Fruit fly (Drosophila melanogaster): ENCODE results near the gene Epg5.

Gene Epg5

dm6 chr3R:18795000-18795810 is 36.5 kb upstream of the Epg5 start, which contains the start of gene CG7720 (continued):
- TF ChIP-seq CG18011 (GFP tag; optimal IDR thresholded peaks at IDR 0.05) (no peak), CG6689 (GFP tag; IDR thresholded peaks at IDR 0.05) (0 out of 2 replicates have a peak, but pooled peaks have one; percentile 15), CG6813 (GFP tag; optimal IDR thresholded peaks at IDR 0.05) (no peak), tx (GFP tag; optimal IDR thresholded peaks at IDR 0.05) (peak; percentile 22), CG33557 (GFP tag; optimal IDR thresholded peaks at IDR 0.05) (no peak), C15 (GFP tag; IDR thresholded peaks at IDR 0.05) (no peak), CG15073 (GFP tag; optimal IDR thresholded peaks at IDR 0.05) (no peak), gt (GFP tag; IDR thresholded peaks at IDR 0.05) (no peak), Side (GFP tag; optimal IDR thresholded peaks at IDR 0.05) (no peak), Bgb (GFP tag; IDR thresholded peaks at IDR 0.05; ENCODE audit: partially characterized antibody) (no peak), NC2α (GFP tag; optimal IDR thresholded peaks at IDR 0.05) (no peak), NK7.1 (GFP tag; optimal IDR thresholded peaks at IDR 0.05) (no peak), tll (GFP tag; optimal IDR thresholded peaks at IDR 0.05) (no peak), Hmx (GFP tag; optimal IDR thresholded peaks at IDR 0.05) (no peak), Dfd (GFP tag; optimal IDR thresholded peaks at IDR 0.05) (no peak), nom (GFP tag; optimal IDR thresholded peaks at IDR 0.05) (no peak), jigr1 (GFP tag; IDR thresholded peaks at IDR 0.05) (no peak), cas (GFP tag; IDR thresholded peaks at IDR 0.05) (no peak), Camta (GFP tag; optimal IDR thresholded peaks at IDR 0.05) (no peak), Chrac-16 (GFP tag; optimal IDR thresholded peaks at IDR 0.05) (peak; percentile 26), Scr (GFP tag; IDR thresholded peaks at IDR 0.05; ENCODE audit: partially characterized antibody) (no peak), Sox100B (GFP tag; optimal IDR thresholded peaks at IDR 0.05) (peak; percentile 67), CG17359 (tag; optimal IDR thresholded peaks at IDR 0.05) (peak; percentile 27), CG2875 (GFP tag; optimal IDR thresholded peaks at IDR 0.05) (no peak), hkb (optimal IDR thresholded peaks at IDR 0.05) (no peak), hkb (GFP tag; IDR thresholded peaks at IDR 0.05) (no peak), disco-r (GFP tag; optimal IDR thresholded peaks at IDR 0.05) (no peak), run (tag; optimal IDR thresholded peaks at IDR 0.05) (no peak), CG8290 (GFP tag; optimal IDR thresholded peaks at IDR 0.05) (no peak), CG8290 (tag; optimal IDR thresholded peaks at IDR 0.05) (no peak), CG12299 (tag; optimal IDR thresholded peaks at IDR 0.05) (no peak), kah (GFP tag; optimal IDR thresholded peaks at IDR 0.05) (no peak), CG4854 (GFP tag; optimal IDR thresholded peaks at IDR 0.05) (no peak), Gsc (GFP tag; IDR thresholded peaks at IDR 0.05) (no peak), MESR4 (GFP tag; optimal IDR thresholded peaks at IDR 0.05) (no peak), Mrtf (GFP tag; IDR thresholded peaks at IDR 0.05) (no peak), Kr (GFP tag; optimal IDR thresholded peaks at IDR 0.05) (no peak), Elba2 (GFP tag; optimal IDR thresholded peaks at IDR 0.05) (no peak), CG10979 (tag; optimal IDR thresholded peaks at IDR 0.05) (peak; percentile 55), Myb (GFP tag; optimal IDR thresholded peaks at IDR 0.05) (no peak), CG14050 (GFP tag; IDR thresholded peaks at IDR 0.05) (no peak), lilli (GFP tag; optimal IDR thresholded peaks at IDR 0.05) (peak; percentile 54), esg (GFP tag; conservative IDR thresholded peaks at IDR 0.05) (peak; percentile 39; the same call in 1 of the 2 replicates), D (optimal IDR thresholded peaks at IDR 0.05) (no peak), D (GFP tag; optimal IDR thresholded peaks at IDR 0.05) (peak; percentile 11), sob (GFP tag; IDR thresholded peaks at IDR 0.05) (no peak; the same call in 1 of the 2 replicates), Dll (GFP tag; IDR thresholded peaks at IDR 0.05; ENCODE audit: partially characterized antibody) (no peak), psq (GFP tag; optimal IDR thresholded peaks at IDR 0.05) (no peak), CG1024 (GFP tag; IDR thresholded peaks at IDR 0.05) (no peak), CG11456 (GFP tag; IDR thresholded peaks at IDR 0.05) (no peak), CG14667 (GFP tag; IDR thresholded peaks at IDR 0.05) (0 out of 2 replicates have a peak, but pooled peaks have one; percentile 14)

Measured in whole organism, embryonic.